Worm (Caenorhabditis elegans) whole organism, L1 larva: ENCODE data around the gene Y49A3A.3.

Experiments used
- ceh-82 ChIP-seq, 3 experiments: fragments of 150-350 bp in 1 of 3; sonication (generic microtip) in 2 of 3; optimal IDR thresholded peaks; 2 replicates each; lab custom pipeline; 2014 to 2017; ENCODE audit warnings: missing biosample characterization in 3 of 3, missing genetic modification characterization in 3 of 3
- elt-2 ChIP-seq: sonication (generic microtip); optimal IDR thresholded peaks from 2 replicates; lab custom pipeline; 2016; ENCODE audit warnings: missing genetic modification characterization, mild to moderate bottlenecking, inconsistent platforms, missing compliant biosample characterization, missing genetic modification reagents
- jun-1 ChIP-seq: fragments of 150-350 bp; optimal IDR thresholded peaks from 2 replicates; lab custom pipeline; 2014; ENCODE audit warnings: missing biosample characterization, missing genetic modification reagents, missing genetic modification characterization
- nhr-77 ChIP-seq: fragments of 150-350 bp; optimal IDR thresholded peaks from 2 replicates; lab custom pipeline; 2014; ENCODE audit warnings: missing biosample characterization, missing genetic modification characterization
- skn-1 ChIP-seq: fragments of 150-350 bp; optimal IDR thresholded peaks from 2 replicates; lab custom pipeline; 2014; ENCODE audit warnings: missing biosample characterization, missing genetic modification characterization
- zag-1 ChIP-seq: fragments of 150-350 bp; optimal IDR thresholded peaks from 2 replicates; lab custom pipeline; 2014; ENCODE audit warnings: missing biosample characterization, missing genetic modification characterization

- TF ChIP-seq elt-2 (tag; lab: Kevin White, UChicago) (no peak), jun-1 (no peak), ceh-82 (tag; optimal IDR thresholded peaks at IDR 0.05; lab: Kevin White, UChicago) (no peak), zag-1 (tag; lab: Kevin White, UChicago) (no peak), skn-1 (tag; lab: Kevin White, UChicago) (no peak), nhr-77 (no peak)
These were observed 25.4 kb upstream of the Y49A3A.3 start, which contains the start of gene pepm-1 for ce11 chrV:14328806-14329205.
